Fruit fly (Drosophila melanogaster) whole organism, embryonic: ENCODE data around the gene Rbp.

Experiments
- Abd-B ChIP-seq: fragments of 200-800 bp; sonication (Bioruptor generic); optimal IDR thresholded peaks from 2 replicates; lab custom pipeline; 2018; ENCODE audit warnings: missing biosample characterization, mild to moderate bottlenecking, missing genetic modification characterization, moderate library complexity
- B-H1 ChIP-seq: fragments of 200-800 bp; sonication (Bioruptor generic); IDR thresholded peaks from 3 replicates; pipeline ENCODE4 v1.3.6; 2022; ENCODE audit warnings: missing biosample characterization, missing genetic modification characterization
- B-H2 ChIP-seq: fragments of 200-800 bp; sonication (Bioruptor generic); optimal IDR thresholded peaks from 2 replicates; lab custom pipeline; 2018; ENCODE audit warnings: missing biosample characterization, mild to moderate bottlenecking, missing genetic modification characterization
- Bdp1 ChIP-seq: fragments of 200-800 bp; sonication (Bioruptor generic); optimal IDR thresholded peaks from 3 replicates; lab custom pipeline; 2016; ENCODE audit warnings: missing biosample characterization, missing genetic modification characterization
- CG10654 ChIP-seq: fragments of 200-800 bp; sonication (Bioruptor generic); optimal IDR thresholded peaks from 2 replicates; lab custom pipeline; 2016; ENCODE audit warnings: missing biosample characterization, missing genetic modification characterization
- CG10979 ChIP-seq: fragments of 200-800 bp; sonication (Bioruptor generic); optimal IDR thresholded peaks from 2 replicates; lab custom pipeline; 2018; ENCODE audit warnings: missing biosample characterization, mild to moderate bottlenecking, missing genetic modification characterization, moderate library complexity
- CG11247 ChIP-seq: fragments of 200-800 bp; sonication (Bioruptor generic); IDR thresholded peaks from 2 replicates; pipeline ENCODE4 v1.3.6; 2022; ENCODE audit warnings: missing biosample characterization, missing genetic modification characterization
- CG11456 ChIP-seq: fragments of 200-800 bp; sonication (Bioruptor generic); IDR thresholded peaks from 3 replicates; pipeline ENCODE4 v1.3.6; 2022; ENCODE audit warnings: missing biosample characterization, missing genetic modification characterization
- CG13424 ChIP-seq: fragments of 200-800 bp; sonication (Bioruptor generic); optimal IDR thresholded peaks from 2 replicates; lab custom pipeline; 2019; ENCODE audit warnings: missing biosample characterization, mild to moderate bottlenecking, missing genetic modification characterization, moderate library complexity
- CG18599 ChIP-seq: fragments of 200-800 bp; sonication (Bioruptor generic); optimal IDR thresholded peaks from 3 replicates; lab custom pipeline; 2017; ENCODE audit warnings: missing biosample characterization, missing genetic modification characterization, mild to moderate bottlenecking, moderate library complexity, missing genetic modification reagents
- CG31365 ChIP-seq: fragments of 200-800 bp; sonication (Bioruptor generic); optimal IDR thresholded peaks from 2 replicates; lab custom pipeline; 2018; ENCODE audit warnings: missing biosample characterization, mild to moderate bottlenecking, missing genetic modification characterization
- CG32532 ChIP-seq: fragments of 200-800 bp; sonication (Bioruptor generic); IDR thresholded peaks from 2 replicates; pipeline ENCODE4 v1.3.6; 2022; ENCODE audit warnings: missing biosample characterization, missing genetic modification characterization
- CG32772 ChIP-seq: fragments of 200-800 bp; sonication (Bioruptor generic); IDR thresholded peaks from 2 replicates; pipeline ENCODE4 v1.3.6; 2022; ENCODE audit warnings: missing biosample characterization, missing genetic modification characterization
- CG7372 ChIP-seq: fragments of 200-800 bp; sonication (Bioruptor generic); IDR thresholded peaks from 2 replicates; pipeline ENCODE4 v1.3.6; 2022; ENCODE audit warnings: missing biosample characterization, missing genetic modification characterization
- CG9437 ChIP-seq: fragments of 200-800 bp; sonication (Bioruptor generic); optimal IDR thresholded peaks from 2 replicates; lab custom pipeline; 2018; ENCODE audit warnings: missing biosample characterization, mild to moderate bottlenecking, missing genetic modification characterization
- CG9876 ChIP-seq: fragments of 200-800 bp; sonication (Bioruptor generic); optimal IDR thresholded peaks from 2 replicates; lab custom pipeline; 2016; ENCODE audit warnings: missing biosample characterization, missing genetic modification characterization
- Chrac-16 ChIP-seq: fragments of 200-800 bp; sonication (Bioruptor generic); optimal IDR thresholded peaks from 3 replicates; lab custom pipeline; 2016; ENCODE audit warnings: missing biosample characterization, missing genetic modification characterization
- Deaf1 ChIP-seq: fragments of 200-800 bp; optimal IDR thresholded peaks from 3 replicates; lab custom pipeline; 2019; ENCODE audit warnings: missing biosample characterization, mild to moderate bottlenecking, missing genetic modification characterization, moderate library complexity
- Dip2 ChIP-seq: fragments of 200-800 bp; sonication (Bioruptor generic); IDR thresholded peaks from 2 replicates; pipeline ENCODE4 v1.3.6; 2022; ENCODE audit warnings: missing biosample characterization, missing genetic modification characterization
- Gsc ChIP-seq: fragments of 200-800 bp; sonication (Bioruptor generic); IDR thresholded peaks from 2 replicates; pipeline ENCODE4 v1.3.6; 2022; ENCODE audit warnings: missing biosample characterization, missing genetic modification characterization
- HLH3B ChIP-seq: fragments of 200-800 bp; sonication (Bioruptor generic); IDR thresholded peaks from 2 replicates; pipeline ENCODE4 v1.3.6; 2022; ENCODE audit warnings: missing biosample characterization, missing genetic modification characterization
- Jarid2 ChIP-seq: fragments of 200-800 bp; sonication (Bioruptor generic); optimal IDR thresholded peaks from 3 replicates; lab custom pipeline; 2017; ENCODE audit warnings: mild to moderate bottlenecking, missing biosample characterization, missing genetic modification reagents, missing genetic modification characterization
- Max ChIP-seq: fragments of 200-800 bp; sonication (Bioruptor generic); optimal IDR thresholded peaks from 2 replicates; lab custom pipeline; 2016; ENCODE audit warnings: missing biosample characterization, mild to moderate bottlenecking, missing genetic modification characterization
- Mes4 ChIP-seq: fragments of 200-800 bp; sonication (Bioruptor generic); optimal IDR thresholded peaks from 2 replicates; lab custom pipeline; 2016; ENCODE audit warnings: missing biosample characterization, missing genetic modification characterization
- NC2β ChIP-seq: fragments of 200-800 bp; sonication (Bioruptor generic); optimal IDR thresholded peaks from 2 replicates; lab custom pipeline; 2016; ENCODE audit warnings: missing biosample characterization, missing genetic modification characterization
- NfI ChIP-seq: fragments of 200-800 bp; sonication (Bioruptor generic); optimal IDR thresholded peaks from 3 replicates; lab custom pipeline; 2018; ENCODE audit warnings: missing biosample characterization, mild to moderate bottlenecking, missing genetic modification characterization, moderate library complexity
- Rfx ChIP-seq: fragments of 200-800 bp; sonication (Bioruptor generic); IDR thresholded peaks from 2 replicates; pipeline ENCODE4 v1.3.6; 2022; ENCODE audit warnings: missing biosample characterization, missing genetic modification characterization
- Sox100B ChIP-seq: fragments of 200-800 bp; sonication (Bioruptor generic); optimal IDR thresholded peaks from 3 replicates; lab custom pipeline; 2018; ENCODE audit warnings: missing biosample characterization, mild to moderate bottlenecking, missing genetic modification characterization
- Sry-δ ChIP-seq: fragments of 200-800 bp; sonication (Bioruptor generic); optimal IDR thresholded peaks from 2 replicates; lab custom pipeline; 2016; ENCODE audit warnings: missing biosample characterization, missing genetic modification characterization
- ap ChIP-seq: fragments of 200-800 bp; sonication (Bioruptor generic); IDR thresholded peaks from 2 replicates; pipeline ENCODE4 v1.3.6; 2022; ENCODE audit warnings: missing biosample characterization, missing genetic modification characterization
- ara ChIP-seq: fragments of 200-800 bp; sonication (Bioruptor generic); IDR thresholded peaks from 2 replicates; pipeline ENCODE4 v1.3.6; 2022; ENCODE audit warnings: missing biosample characterization, missing genetic modification characterization
- cato ChIP-seq: fragments of 200-800 bp; sonication (Bioruptor generic); optimal IDR thresholded peaks from 2 replicates; lab custom pipeline; 2016; ENCODE audit warnings: missing biosample characterization, missing genetic modification characterization, borderline replicate concordance
- chinmo ChIP-seq: fragments of 200-800 bp; sonication (Bioruptor generic); IDR thresholded peaks from 4 replicates; pipeline ENCODE4 v1.3.6; 2022; ENCODE audit warnings: missing biosample characterization, missing genetic modification characterization; ENCODE audit not compliant: partially characterized antibody
- crc ChIP-seq: fragments of 200-800 bp; sonication (Bioruptor generic); optimal IDR thresholded peaks from 2 replicates; lab custom pipeline; 2016; ENCODE audit warnings: missing biosample characterization, missing genetic modification characterization
- croc ChIP-seq: fragments of 200-800 bp; sonication (Bioruptor generic); conservative IDR thresholded peaks from 3 replicates; pipeline ENCODE4 v1.3.6; 2022; ENCODE audit warnings: missing biosample characterization, missing genetic modification characterization
- dmrt99B ChIP-seq: fragments of 200-800 bp; sonication (Bioruptor generic); optimal IDR thresholded peaks from 2 replicates; lab custom pipeline; 2018; ENCODE audit warnings: missing biosample characterization, mild to moderate bottlenecking, missing genetic modification characterization, moderate library complexity
- dysf ChIP-seq: fragments of 200-800 bp; sonication (Bioruptor generic); IDR thresholded peaks from 3 replicates; pipeline ENCODE4 v1.3.6; 2022; ENCODE audit warnings: missing biosample characterization, missing genetic modification characterization
- esg ChIP-seq: fragments of 200-800 bp; sonication (Bioruptor generic); conservative IDR thresholded peaks from 2 replicates; pipeline ENCODE4 v1.3.6; 2022; ENCODE audit warnings: missing biosample characterization, missing genetic modification characterization
- gcm ChIP-seq: fragments of 200-800 bp; sonication (Bioruptor generic); optimal IDR thresholded peaks from 2 replicates; lab custom pipeline; 2019; ENCODE audit warnings: missing biosample characterization, mild to moderate bottlenecking, missing genetic modification characterization, moderate library complexity
- gcm2 ChIP-seq: fragments of 200-800 bp; sonication (Bioruptor generic); optimal IDR thresholded peaks from 2 replicates; lab custom pipeline; 2016; ENCODE audit warnings: missing biosample characterization, missing genetic modification characterization
- insv ChIP-seq, 2 experiments: fragments of 200-800 bp; sonication (Bioruptor generic); optimal IDR thresholded peaks; 3 replicates each; lab custom pipeline; 2016 to 2018; ENCODE audit warnings: missing biosample characterization in 2 of 2, missing genetic modification characterization in 2 of 2
- nau ChIP-seq: fragments of 200-800 bp; sonication (Bioruptor generic); optimal IDR thresholded peaks from 3 replicates; lab custom pipeline; 2017; ENCODE audit warnings: missing biosample characterization, mild to moderate bottlenecking, missing genetic modification characterization, missing genetic modification reagents
- oc ChIP-seq: fragments of 200-800 bp; sonication (Bioruptor generic); optimal IDR thresholded peaks from 2 replicates; lab custom pipeline; 2018; ENCODE audit warnings: missing biosample characterization, mild to moderate bottlenecking, missing genetic modification characterization, moderate library complexity
- pb ChIP-seq: fragments of 200-800 bp; sonication (Bioruptor generic); optimal IDR thresholded peaks from 3 replicates; lab custom pipeline; 2016; ENCODE audit warnings: missing biosample characterization, missing genetic modification characterization
- pho ChIP-seq: fragments of 200-800 bp; sonication (Bioruptor generic); optimal IDR thresholded peaks from 2 replicates; lab custom pipeline; 2016; ENCODE audit warnings: missing biosample characterization, missing genetic modification characterization
- pita ChIP-seq: fragments of 200-800 bp; sonication (Bioruptor generic); optimal IDR thresholded peaks from 2 replicates; lab custom pipeline; 2017; ENCODE audit warnings: missing biosample characterization, mild to moderate bottlenecking, missing genetic modification characterization
- prd ChIP-seq, 3 experiments: fragments of >200 bp in 2 of 3; fragments of 200-800 bp in 1 of 3; sonication (Bioruptor generic) in 1 of 3; optimal IDR thresholded peaks in 2 of 3; IDR thresholded peaks in 1 of 3; 2 replicates in 2 of 3; 3 replicates in 1 of 3; pipeline versions ENCODE4 v1.3.6 to Lab custom; 2017 to 2022; ENCODE audit warnings: missing biosample characterization in 1 of 3, missing genetic modification characterization in 1 of 3
- toy ChIP-seq: fragments of 200-800 bp; sonication (Bioruptor generic); IDR thresholded peaks from 2 replicates; pipeline ENCODE4 v1.3.6; 2022; ENCODE audit warnings: missing biosample characterization, missing genetic modification characterization
- tx ChIP-seq: fragments of 200-800 bp; sonication (Bioruptor generic); optimal IDR thresholded peaks from 2 replicates; lab custom pipeline; 2016; ENCODE audit warnings: missing biosample characterization, missing genetic modification characterization

Rbp gene

DNA sequence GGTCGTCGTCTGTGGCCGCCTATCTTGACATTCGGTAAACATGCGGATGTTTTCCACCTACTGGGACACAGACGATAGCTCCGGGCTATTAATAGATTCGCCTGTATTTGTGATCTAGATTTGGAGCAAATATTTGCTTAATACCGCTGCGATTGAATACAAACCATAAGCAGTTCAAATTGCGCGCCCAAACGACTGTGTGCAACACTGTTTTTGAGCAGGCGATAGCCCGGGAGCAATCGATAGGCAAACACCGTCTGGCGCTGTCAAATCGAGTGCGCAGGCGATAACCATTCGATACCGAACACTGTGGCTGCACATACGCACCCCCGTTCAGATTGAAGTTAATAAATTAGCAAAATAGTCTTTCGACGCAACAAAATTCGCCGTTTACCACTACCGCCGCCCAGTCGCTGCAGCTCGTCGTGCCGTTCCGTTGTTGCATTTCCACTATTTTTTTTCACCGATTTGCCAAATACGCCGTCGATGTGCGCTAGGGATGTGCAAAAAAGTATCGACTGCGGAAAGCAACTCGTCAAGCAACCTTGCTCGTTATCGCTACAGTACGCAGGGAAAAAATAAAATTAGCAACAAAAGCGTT, 33.8 kb downstream of the Rbp start, which contains the start of gene Atx2 (continued):
- TF ChIP-seq B-H2 (GFP tag; lab: Kevin White, UChicago) (no peak), Sry-δ (GFP tag; lab: Kevin White, UChicago) (peak; percentile 97), CG10654 (GFP tag; lab: Kevin White, UChicago) (peak; percentile 5), cato (no peak), ap (GFP tag; lab: Robert Waterston, UW) (no peak), Sox100B (GFP tag; lab: Kevin White, UChicago) (no peak), crc (no peak), chinmo (peak; percentile 95), toy (GFP tag; lab: Robert Waterston, UW) (no peak), Deaf1 (tag; lab: Kevin White, UChicago) (peak; percentile 55), dmrt99B (tag; lab: Kevin White, UChicago) (no peak), CG18599 (GFP tag; lab: Kevin White, UChicago) (peak; percentile 37), CG31365 (no peak), B-H1 (GFP tag; lab: Robert Waterston, UW) (no peak), nau (no peak), Chrac-16 (GFP tag; lab: Kevin White, UChicago) (no peak), gcm (GFP tag; lab: Kevin White, UChicago) (no peak), Gsc (GFP tag; lab: Robert Waterston, UW) (no peak), prd (optimal IDR thresholded peaks at IDR 0.05; lab: Kevin White, UChicago) (no peak), prd (GFP tag; IDR thresholded peaks at IDR 0.05; lab: Robert Waterston, UW) (0 out of 3 replicates have a peak, but pooled peaks have one; percentile 25), croc (GFP tag; lab: Robert Waterston, UW) (no peak), NC2β (GFP tag; lab: Kevin White, UChicago) (no peak), insv (GFP tag; optimal IDR thresholded peaks at IDR 0.05; lab: Kevin White, UChicago) (peak in 1 of 2 experiments; percentile 25), pb (GFP tag; lab: Kevin White, UChicago) (peak; percentile 54), ara (GFP tag; lab: Robert Waterston, UW) (0 out of 2 replicates have a peak, but pooled peaks have one; percentile 21), Rfx (peak; percentile 65; the same call in 1 of the 2 replicates), CG7372 (no peak), CG11456 (peak; percentile 72; the same call in 1 of the 3 replicates), Max (GFP tag; lab: Kevin White, UChicago) (peak; percentile 37), pita (GFP tag; lab: Kevin White, UChicago) (no peak), CG10979 (tag; lab: Kevin White, UChicago) (peak; percentile 2), Bdp1 (GFP tag; lab: Kevin White, UChicago) (peak; percentile 65), CG32532 (GFP tag; lab: Robert Waterston, UW) (peak; percentile 21), Dip2 (GFP tag; lab: Robert Waterston, UW) (no peak), CG13424 (tag; lab: Kevin White, UChicago) (no peak), esg (GFP tag; lab: Robert Waterston, UW) (no peak), NfI (peak; percentile 46), CG9437 (GFP tag; lab: Kevin White, UChicago) (peak; percentile 27), Jarid2 (GFP tag; lab: Kevin White, UChicago) (peak; percentile 5), Abd-B (GFP tag; lab: Kevin White, UChicago) (peak; percentile 30), CG9876 (GFP tag; lab: Kevin White, UChicago) (no peak), HLH3B (GFP tag; lab: Robert Waterston, UW) (peak; percentile 43; the same call in 1 of the 2 replicates), gcm2 (GFP tag; lab: Kevin White, UChicago) (no peak), CG11247 (GFP tag; lab: Robert Waterston, UW) (0 out of 2 replicates have a peak, but pooled peaks have one; percentile 14), oc (tag; lab: Kevin White, UChicago) (no peak), dysf (GFP tag; lab: Robert Waterston, UW) (peak; percentile 47; the same call in 1 of the 3 replicates), CG32772 (peak; percentile 35; the same call in 1 of the 2 replicates), pho (GFP tag; lab: Kevin White, UChicago) (peak; percentile 73), Mes4 (GFP tag; lab: Kevin White, UChicago) (no peak), tx (GFP tag; lab: Kevin White, UChicago) (peak; percentile 17)
